Worm (Caenorhabditis elegans) whole organism, L1 larva: Measurements from ENCODE around the gene C05C10.2.

ENCODE experiments used
- C16A3.4 ChIP-seq: fragments of 150-350 bp; optimal IDR thresholded peaks from 2 replicates; lab custom pipeline; 2014; ENCODE audit warnings: missing biosample characterization, missing genetic modification characterization
- ama-1 ChIP-seq: fragments of 150-350 bp; optimal IDR thresholded peaks from 2 replicates; lab custom pipeline; 2014
- blmp-1 ChIP-seq: fragments of 150-350 bp; optimal IDR thresholded peaks from 2 replicates; lab custom pipeline; 2014; ENCODE audit warnings: missing biosample characterization, missing genetic modification characterization
- ceh-63 ChIP-seq: fragments of 200-800 bp; sonication (Bioruptor generic); optimal IDR thresholded peaks from 2 replicates; lab custom pipeline; 2018; ENCODE audit warnings: mild to moderate bottlenecking, missing genetic modification characterization, missing compliant biosample characterization
- ceh-82 ChIP-seq, 3 experiments: fragments of 150-350 bp in 1 of 3; sonication (generic microtip) in 2 of 3; optimal IDR thresholded peaks; 2 replicates each; lab custom pipeline; 2014 to 2017; ENCODE audit warnings: missing biosample characterization in 3 of 3, missing genetic modification characterization in 3 of 3
- ceh-88 ChIP-seq: fragments of 200-800 bp; sonication (Bioruptor generic); IDR thresholded peaks from 2 replicates; pipeline ENCODE4 v1.3.6; 2022; ENCODE audit warnings: missing genetic modification characterization, missing compliant biosample characterization
- ces-1 ChIP-seq: fragments of 150-350 bp; optimal IDR thresholded peaks from 2 replicates; lab custom pipeline; 2014; ENCODE audit warnings: missing biosample characterization, missing genetic modification reagents, missing genetic modification characterization
- dsc-1 ChIP-seq: sonication (generic microtip); optimal IDR thresholded peaks from 2 replicates; lab custom pipeline; 2016; ENCODE audit warnings: mild to moderate bottlenecking, missing genetic modification characterization, missing compliant biosample characterization
- efl-1 ChIP-seq, 4 experiments: fragments of 150-350 bp; optimal IDR thresholded peaks in 3 of 4; peaks in 1 of 4; 1 replicate in 1 of 4; 2 replicates in 3 of 4; lab custom pipeline; 2014; ENCODE audit warnings: missing biosample characterization in 2 of 4, missing genetic modification characterization in 2 of 4, missing genetic modification reagents in 2 of 4
- efl-3 ChIP-seq: fragments of 200-800 bp; sonication (Bioruptor generic); optimal IDR thresholded peaks from 2 replicates; lab custom pipeline; 2018; ENCODE audit warnings: mild to moderate bottlenecking, missing genetic modification characterization, missing compliant biosample characterization
- egl-27 ChIP-seq, 2 experiments: fragments of 150-350 bp in 1 of 2; sonication (generic microtip); optimal IDR thresholded peaks; 3 replicates each; lab custom pipeline; 2017 to 2018; ENCODE audit warnings: missing biosample characterization in 2 of 2, missing genetic modification characterization in 2 of 2, missing genetic modification reagents in 2 of 2
- elt-3 ChIP-seq, 6 experiments: fragments of 150-350 bp in 1 of 6; sonication (generic microtip); optimal IDR thresholded peaks; 2 replicates each; lab custom pipeline; 2017 to 2018; ENCODE audit warnings: missing biosample characterization in 6 of 6, missing genetic modification characterization in 6 of 6, inconsistent platforms in 1 of 6
- fkh-10 ChIP-seq: sonication (generic microtip); optimal IDR thresholded peaks from 2 replicates; lab custom pipeline; 2017; ENCODE audit warnings: missing biosample characterization, missing genetic modification reagents, missing genetic modification characterization
- hlh-4 ChIP-seq: sonication (generic microtip); optimal IDR thresholded peaks from 2 replicates; lab custom pipeline; 2016; ENCODE audit warnings: mild to moderate bottlenecking, missing genetic modification characterization, missing compliant biosample characterization
- hpl-2 ChIP-seq: fragments of 150-350 bp; optimal IDR thresholded peaks from 2 replicates; lab custom pipeline; 2014; ENCODE audit warnings: missing biosample characterization, missing genetic modification reagents, missing genetic modification characterization
- irx-1 ChIP-seq: sonication (generic microtip); optimal IDR thresholded peaks from 2 replicates; lab custom pipeline; 2016; ENCODE audit warnings: missing genetic modification characterization, missing compliant biosample characterization
- isw-1 ChIP-seq: fragments of 200-800 bp; sonication (Bioruptor generic); IDR thresholded peaks from 2 replicates; pipeline ENCODE4 v1.3.6; 2022; ENCODE audit warnings: missing genetic modification characterization, missing compliant biosample characterization
- lin-13 ChIP-seq: fragments of 150-350 bp; optimal IDR thresholded peaks from 2 replicates; lab custom pipeline; 2014; ENCODE audit warnings: missing biosample characterization, missing genetic modification reagents, missing genetic modification characterization
- lin-14 ChIP-seq: fragments of 200-800 bp; sonication (Bioruptor generic); optimal IDR thresholded peaks from 2 replicates; lab custom pipeline; 2018; ENCODE audit warnings: mild to moderate bottlenecking, missing genetic modification characterization, moderate library complexity, missing compliant biosample characterization
- lin-15B ChIP-seq: fragments of 150-350 bp; sonication (generic microtip); optimal IDR thresholded peaks from 3 replicates; lab custom pipeline; 2014; ENCODE audit warnings: missing biosample characterization, missing genetic modification characterization
- lir-3 ChIP-seq: sonication (generic microtip); optimal IDR thresholded peaks from 2 replicates; lab custom pipeline; 2016; ENCODE audit warnings: mild to moderate bottlenecking, missing genetic modification characterization, moderate library complexity, missing compliant biosample characterization; ENCODE audit not compliant: poor library complexity
- lsy-2 ChIP-seq, 2 experiments: fragments of 150-350 bp; optimal IDR thresholded peaks; 2 replicates each; lab custom pipeline; 2014; ENCODE audit warnings: missing biosample characterization in 2 of 2, missing genetic modification characterization in 2 of 2
- mab-9 ChIP-seq: fragments of 200-800 bp; sonication (Bioruptor generic); IDR thresholded peaks from 2 replicates; pipeline ENCODE4 v1.3.6; 2022; ENCODE audit warnings: missing genetic modification reagents, missing genetic modification characterization, missing compliant biosample characterization
- nhr-47 ChIP-seq: sonication (generic microtip); optimal IDR thresholded peaks from 2 replicates; lab custom pipeline; 2016; ENCODE audit warnings: mild to moderate bottlenecking, missing genetic modification characterization, moderate library complexity, missing compliant biosample characterization
- nhr-71 ChIP-seq: sonication (generic microtip); optimal IDR thresholded peaks from 2 replicates; lab custom pipeline; 2016; ENCODE audit warnings: mild to moderate bottlenecking, missing genetic modification characterization, moderate library complexity, missing compliant biosample characterization
- nhr-77 ChIP-seq: fragments of 150-350 bp; optimal IDR thresholded peaks from 2 replicates; lab custom pipeline; 2014; ENCODE audit warnings: missing biosample characterization, missing genetic modification characterization
- nhr-85 ChIP-seq: sonication (generic microtip); peaks from one replicate; lab custom pipeline; 2016; ENCODE audit warnings: missing genetic modification characterization, inconsistent platforms, missing compliant biosample characterization
- rnt-1 ChIP-seq: sonication (generic microtip); optimal IDR thresholded peaks from 2 replicates; lab custom pipeline; 2016; ENCODE audit warnings: mild to moderate bottlenecking, missing genetic modification characterization, moderate library complexity, missing compliant biosample characterization
- sox-4 ChIP-seq: sonication (generic microtip); optimal IDR thresholded peaks from 2 replicates; lab custom pipeline; 2016; ENCODE audit warnings: missing genetic modification characterization, missing compliant biosample characterization
- tbx-2 ChIP-seq: sonication (generic microtip); optimal IDR thresholded peaks from 2 replicates; lab custom pipeline; 2016; ENCODE audit warnings: missing genetic modification characterization, missing compliant biosample characterization
- unc-130 ChIP-seq: fragments of 150-350 bp; optimal IDR thresholded peaks from 2 replicates; lab custom pipeline; 2017; ENCODE audit warnings: missing biosample characterization, missing genetic modification characterization, inconsistent platforms
- unc-30 ChIP-seq: sonication (generic microtip); optimal IDR thresholded peaks from 2 replicates; lab custom pipeline; 2017; ENCODE audit warnings: missing biosample characterization, missing genetic modification characterization
- unc-86 ChIP-seq: sonication (generic microtip); optimal IDR thresholded peaks from 2 replicates; lab custom pipeline; 2016; ENCODE audit warnings: missing genetic modification characterization, missing compliant biosample characterization
- vab-15 ChIP-seq: sonication (generic microtip); optimal IDR thresholded peaks from 2 replicates; lab custom pipeline; 2017; ENCODE audit warnings: missing genotype, mild to moderate bottlenecking, missing genetic modification characterization, missing compliant biosample characterization
- zip-4 ChIP-seq: fragments of 200-800 bp; sonication (Bioruptor generic); optimal IDR thresholded peaks from 2 replicates; lab custom pipeline; 2018; ENCODE audit warnings: mild to moderate bottlenecking, missing genetic modification characterization, moderate library complexity, missing compliant biosample characterization

The C05C10.2 gene

DNA sequence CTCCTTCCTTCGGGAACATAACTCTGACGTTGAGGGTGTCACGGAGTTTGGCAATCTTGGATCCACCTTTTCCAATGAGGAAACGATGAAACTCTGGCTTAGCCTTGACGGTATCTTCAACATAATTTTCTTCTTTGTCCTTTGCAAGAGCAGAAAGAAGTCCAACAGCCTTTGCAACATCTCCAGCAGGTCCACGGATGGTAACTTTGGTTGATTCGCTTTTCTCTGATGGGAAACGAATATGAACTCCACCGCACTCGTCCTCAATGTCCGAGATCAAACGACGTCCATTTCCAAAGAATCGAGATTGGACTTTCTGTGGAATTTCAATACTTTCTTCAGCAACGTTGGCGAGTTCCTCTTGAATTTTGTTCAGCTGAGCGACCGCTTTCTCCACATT, 33.5 kb upstream of the C05C10.2 start:
- no peak for TF ChIP-seq lir-3 (tag; lab: Kevin White, UChicago)
- no peak for TF ChIP-seq isw-1
- TF ChIP-seq nhr-47 (tag; lab: Kevin White, UChicago) = no peak
- TF ChIP-seq efl-1 (optimal IDR thresholded peaks at IDR 0.05; lab: Kevin White, UChicago) = no peak
- TF ChIP-seq efl-1 (GFP tag; optimal IDR thresholded peaks at IDR 0.05 in 1 of 2; lab: Kevin White, UChicago) = no peak
- no peak for TF ChIP-seq hlh-4 (tag; lab: Kevin White, UChicago)
- no peak for TF ChIP-seq vab-15 (tag; lab: Kevin White, UChicago)
- no peak for TF ChIP-seq sox-4
- no peak for TF ChIP-seq nhr-71
- TF ChIP-seq rnt-1 (tag; lab: Kevin White, UChicago) = no peak
- no peak for TF ChIP-seq hpl-2 (GFP tag; lab: Kevin White, UChicago)
- no peak for TF ChIP-seq ceh-82 (tag; optimal IDR thresholded peaks at IDR 0.05; lab: Kevin White, UChicago)

DNA sequence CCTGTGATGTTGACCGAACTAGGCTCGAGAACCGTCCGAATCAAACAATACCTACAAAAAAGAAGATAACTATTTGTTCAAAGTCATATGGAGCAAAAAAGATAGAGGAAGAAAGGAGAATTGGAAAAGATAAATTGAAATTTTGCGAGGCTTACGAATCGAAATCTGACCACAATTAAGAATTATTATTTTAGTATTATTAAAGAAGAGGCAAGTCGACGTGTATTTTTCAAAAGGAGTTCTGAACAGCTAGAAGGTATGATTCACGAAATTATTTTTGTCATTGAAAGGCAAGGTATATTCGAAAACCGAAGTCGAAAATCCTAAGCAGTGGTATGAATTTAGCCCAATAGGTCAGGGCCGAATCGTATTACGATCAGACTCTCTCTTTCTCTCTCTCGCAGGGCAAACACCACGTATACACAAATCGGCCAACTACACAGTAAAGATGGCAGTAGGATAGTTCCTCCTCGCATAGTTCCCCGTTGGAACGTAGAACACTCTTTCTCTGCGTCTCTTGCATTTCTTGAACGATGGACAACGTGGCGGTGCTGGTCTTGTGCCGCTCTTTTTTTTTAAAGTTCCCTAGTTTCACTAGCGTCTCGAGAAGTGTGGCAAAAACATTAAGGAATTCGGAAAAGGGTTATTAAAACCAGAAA, 30.9 kb upstream of the C05C10.2 start, which contains the start of gene vgln-1:
TSS of gene vgln-1 (minus strand) at position 51 of the 659 bp plus-strand sequence.
- no peak for TF ChIP-seq unc-130 (tag; lab: Kevin White, UChicago)
- peak; percentile 74 for TF ChIP-seq blmp-1 (tag; lab: Kevin White, UChicago)
- TF ChIP-seq efl-3 (GFP tag; lab: Kevin White, UChicago) = no peak
- no peak for TF ChIP-seq ces-1 (GFP tag; lab: Kevin White, UChicago)
- TF ChIP-seq dsc-1 (tag; lab: Kevin White, UChicago) = no peak
- TF ChIP-seq unc-30 = no peak
- no peak for TF ChIP-seq ceh-88 (GFP tag; lab: Robert Waterston, UW)
- TF ChIP-seq elt-3 (tag; optimal IDR thresholded peaks at IDR 0.05; lab: Kevin White, UChicago) = no peak
- no peak for TF ChIP-seq lin-13 (GFP tag; lab: Kevin White, UChicago)
- TF ChIP-seq nhr-47 (tag; lab: Kevin White, UChicago) = no peak
- no peak for TF ChIP-seq zip-4 (GFP tag; lab: Kevin White, UChicago)
- no peak for TF ChIP-seq mab-9
- peak; percentile 5 to 23 for TF ChIP-seq efl-1 (optimal IDR thresholded peaks at IDR 0.05; lab: Kevin White, UChicago)
- TF ChIP-seq efl-1 (GFP tag; optimal IDR thresholded peaks at IDR 0.05 in 1 of 2; lab: Kevin White, UChicago) = peak in 1 of 2 experiments; percentile 77
- peak; percentile 59 for TF ChIP-seq lin-14 (GFP tag; lab: Kevin White, UChicago)
- TF ChIP-seq nhr-77 (tag; lab: Kevin White, UChicago) = no peak
- TF ChIP-seq irx-1 = no peak
- TF ChIP-seq lsy-2 (tag; optimal IDR thresholded peaks at IDR 0.05; lab: Kevin White, UChicago) = peak in 1 of 2 experiments; percentile 39

DNA sequence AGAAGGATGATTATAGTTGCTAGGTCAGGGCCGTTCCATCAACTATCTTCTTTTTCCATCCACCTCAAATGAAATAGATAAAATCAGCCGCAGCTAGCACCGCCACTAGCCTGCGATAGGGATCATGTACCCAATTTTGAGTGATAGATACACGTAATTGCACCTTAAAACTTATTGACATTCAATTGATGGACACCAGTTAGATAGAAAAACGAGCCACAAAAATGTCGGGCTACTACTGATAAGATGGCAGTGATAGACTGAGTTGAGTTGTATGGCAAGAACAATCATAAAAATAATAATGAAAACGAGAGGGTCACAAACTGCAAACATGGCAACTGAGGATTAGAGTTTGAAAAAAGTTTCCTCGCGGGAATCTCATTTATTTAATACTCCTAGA, 30.2 kb upstream of the C05C10.2 start:
- TF ChIP-seq nhr-77 (tag; lab: Kevin White, UChicago) = no peak
- no peak for TF ChIP-seq lin-15B (tag; lab: Kevin White, UChicago)
- TF ChIP-seq egl-27 (tag; optimal IDR thresholded peaks at IDR 0.05; lab: Kevin White, UChicago) = no peak
- no peak for TF ChIP-seq efl-1 (optimal IDR thresholded peaks at IDR 0.05; lab: Kevin White, UChicago)
- peak in 1 of 2 experiments; percentile 90 for TF ChIP-seq efl-1 (GFP tag; optimal IDR thresholded peaks at IDR 0.05 in 1 of 2; lab: Kevin White, UChicago)
- peak; percentile 1 for TF ChIP-seq nhr-85 (tag; lab: Kevin White, UChicago)
- no peak for TF ChIP-seq fkh-10 (GFP tag; lab: Kevin White, UChicago)
- TF ChIP-seq ces-1 (GFP tag; lab: Kevin White, UChicago) = no peak
- TF ChIP-seq unc-86 (tag; lab: Kevin White, UChicago) = no peak
- no peak for TF ChIP-seq zip-4 (GFP tag; lab: Kevin White, UChicago)
- no peak for TF ChIP-seq C16A3.4 (tag; lab: Kevin White, UChicago)
- TF ChIP-seq tbx-2 (tag; lab: Kevin White, UChicago) = no peak
- no peak for TF ChIP-seq ama-1 (lab: Kevin White, UChicago)
- TF ChIP-seq ceh-63 (GFP tag; lab: Kevin White, UChicago) = no peak
